Worm (Caenorhabditis elegans) whole organism, midembryonic: ENCODE results near the gene F44E5.2.

Experiments used
- T22C8.4 ChIP-seq: fragments of 200-800 bp; sonication (Bioruptor generic); IDR thresholded peaks from 2 replicates; pipeline ENCODE4 v1.3.6; 2022; ENCODE audit warnings: missing genetic modification characterization, missing compliant biosample characterization
- cog-1 ChIP-seq: sonication (generic microtip); optimal IDR thresholded peaks from 2 replicates; lab custom pipeline; 2016; ENCODE audit warnings: missing genetic modification characterization, missing compliant biosample characterization
- flt-1 ChIP-seq: fragments of 200-800 bp; sonication (Bioruptor generic); IDR thresholded peaks from 2 replicates; pipeline ENCODE4 v1.3.6; 2022; ENCODE audit warnings: missing genetic modification characterization, missing compliant biosample characterization
- klf-2 ChIP-seq: fragments of 200-800 bp; sonication (Bioruptor generic); conservative IDR thresholded peaks from 2 replicates; pipeline ENCODE4 v1.3.6; 2022; ENCODE audit warnings: missing genetic modification reagents, missing genetic modification characterization, missing compliant biosample characterization
- med-1 ChIP-seq: sonication (generic microtip); optimal IDR thresholded peaks from 2 replicates; lab custom pipeline; 2017; ENCODE audit warnings: missing genetic modification characterization, mild to moderate bottlenecking, missing compliant biosample characterization, antibody characterized with exemption, missing genetic modification reagents; ENCODE audit not compliant: insufficient read depth
- ref-1 ChIP-seq: fragments of 200-800 bp; sonication (Bioruptor generic); conservative IDR thresholded peaks from 2 replicates; pipeline ENCODE4 v1.3.6; 2022; ENCODE audit warnings: missing genetic modification reagents, missing genetic modification characterization, missing compliant biosample characterization
- tab-1 ChIP-seq: fragments of 200-800 bp; sonication (Bioruptor generic); IDR thresholded peaks from 2 replicates; pipeline ENCODE4 v1.3.6; 2022; ENCODE audit warnings: missing genetic modification characterization, missing compliant biosample characterization
- ztf-23 ChIP-seq: fragments of 200-800 bp; sonication (Bioruptor generic); IDR thresholded peaks from 2 replicates; pipeline ENCODE4 v1.3.6; 2022; ENCODE audit warnings: missing genetic modification reagents, missing genetic modification characterization, missing compliant biosample characterization
- ztf-29 ChIP-seq: fragments of 200-800 bp; sonication (Bioruptor generic); IDR thresholded peaks from 2 replicates; pipeline ENCODE4 v1.3.6; 2022; ENCODE audit warnings: missing genetic modification reagents, missing genetic modification characterization, missing compliant biosample characterization

DNA sequence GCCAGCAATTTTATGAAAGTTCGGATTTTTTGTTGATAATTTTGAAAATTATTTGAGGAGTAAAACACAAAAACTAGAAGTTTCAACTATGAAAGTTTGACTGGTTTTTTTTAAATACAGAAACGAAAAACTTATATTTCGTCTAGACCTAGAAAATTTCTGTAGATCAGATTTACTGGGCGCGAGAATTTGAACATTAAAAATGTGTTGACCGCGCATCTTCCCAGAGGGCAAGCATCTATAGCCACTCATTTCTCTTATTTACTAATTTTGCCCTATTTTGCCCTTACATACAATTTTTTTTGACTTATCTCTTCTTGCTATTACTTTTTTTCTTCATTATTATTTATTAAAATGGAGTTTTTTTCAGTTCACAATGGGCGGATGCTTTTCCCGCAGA, 42.4 kb downstream of the F44E5.2 start, which contains the start of gene F43G6.10:
- TF ChIP-seq flt-1 = no peak
- TF ChIP-seq cog-1 = no peak
- TF ChIP-seq T22C8.4 (GFP tag; lab: Robert Waterston, UW) = no peak
- no peak for TF ChIP-seq med-1 (GFP tag; lab: Kevin White, UChicago)
- no peak for TF ChIP-seq ref-1
- TF ChIP-seq tab-1 (GFP tag; lab: Robert Waterston, UW) = no peak
- TF ChIP-seq klf-2 (GFP tag; lab: Robert Waterston, UW) = no peak
- no peak for TF ChIP-seq ztf-23 (GFP tag; lab: Robert Waterston, UW)
- no peak for TF ChIP-seq ztf-29 (GFP tag; lab: Robert Waterston, UW)
